Worm (Caenorhabditis elegans): Measurements from ENCODE around the gene haf-7.
"Not testable (repeated sequence)": the region's sequence is repeated elsewhere in the genome, so short reads cannot be mapped to it uniquely, and the experiment has no call there.

Gene haf-7

ce11 chrV:14773048-14773447, at the start of gene haf-7:
TSS of gene haf-7 (plus strand) at chrV:14773258.
- no peak for TF ChIP-seq unc-62 (GFP tag; optimal IDR thresholded peaks at IDR 0.05)

- TF ChIP-seq unc-62 (GFP tag; optimal IDR thresholded peaks at IDR 0.05): no peak
Measured at ce11 chrV:14725409-14725808, 47.6 kb upstream of the haf-7 start.

- no peak for TF ChIP-seq unc-62 (GFP tag; optimal IDR thresholded peaks at IDR 0.05)
Measured at ce11 chrV:14726596-14726995, 46.5 kb upstream of the haf-7 start, which contains the start of gene Y50E8A.1. TSS of gene Y50E8A.1 (plus strand) at chrV:14726896.

- TF ChIP-seq unc-62 (GFP tag; optimal IDR thresholded peaks at IDR 0.05): no peak
Measured at ce11 chrV:14728754-14729153, 44.3 kb upstream of the haf-7 start, which contains the start of gene Y50E8A.2. TSS of gene Y50E8A.2 (minus strand) at chrV:14728854.

ce11 chrV:14729343-14729742, 43.7 kb upstream of the haf-7 start, which contains the start of gene oig-3:
TSS of gene oig-3 (plus strand) at chrV:14729643.
- no peak for TF ChIP-seq unc-62 (GFP tag; optimal IDR thresholded peaks at IDR 0.05)

- no peak for TF ChIP-seq unc-62 (GFP tag; optimal IDR thresholded peaks at IDR 0.05)
Measured at ce11 chrV:14734187-14734765, 38.8 kb upstream of the haf-7 start, which contains the start of gene unc-61. TSS of gene unc-61 (minus strand) at chrV:14734237.

- no peak for TF ChIP-seq unc-62 (GFP tag; optimal IDR thresholded peaks at IDR 0.05)
Measured at ce11 chrV:14736851-14737250, 36.2 kb upstream of the haf-7 start, which contains the start of gene Y50E8A.5. TSS of gene Y50E8A.5 (minus strand) at chrV:14736951.

ce11 chrV:14741233-14741632, 31.8 kb upstream of the haf-7 start, which contains the start of gene Y50E8A.6:
TSS of gene Y50E8A.6 (minus strand) at chrV:14741333.
- no peak for TF ChIP-seq unc-62 (GFP tag; optimal IDR thresholded peaks at IDR 0.05)

- TF ChIP-seq unc-62 (GFP tag; optimal IDR thresholded peaks at IDR 0.05): no peak
Measured at ce11 chrV:14744824-14745223, 28.2 kb upstream of the haf-7 start.

ce11 chrV:14746975-14747374, 26.1 kb upstream of the haf-7 start:
- no peak for TF ChIP-seq unc-62 (GFP tag; optimal IDR thresholded peaks at IDR 0.05)

- no peak for TF ChIP-seq unc-62 (GFP tag; optimal IDR thresholded peaks at IDR 0.05)
Measured at ce11 chrV:14748608-14749137, 24.4 kb upstream of the haf-7 start, which contains the start of the genes lipl-8 and Y50E8A.22. TSS of gene lipl-8 (minus strand) at chrV:14748708. TSS of gene Y50E8A.22 (minus strand) at chrV:14749087.

- TF ChIP-seq unc-62 (GFP tag; optimal IDR thresholded peaks at IDR 0.05): not testable (repeated sequence)
Measured at ce11 chrV:14750357-14750756, 22.7 kb upstream of the haf-7 start, which contains the start of gene nspa-10. TSS of gene nspa-10 (minus strand) at chrV:14750457.

ce11 chrV:14762563-14762962, 10.5 kb upstream of the haf-7 start:
- no peak for TF ChIP-seq unc-62 (GFP tag; optimal IDR thresholded peaks at IDR 0.05)

- TF ChIP-seq unc-62 (GFP tag; optimal IDR thresholded peaks at IDR 0.05): no peak
Measured at ce11 chrV:14763582-14763981, 9.5 kb upstream of the haf-7 start.

- TF ChIP-seq unc-62 (GFP tag; optimal IDR thresholded peaks at IDR 0.05): no peak
Measured at ce11 chrV:14779644-14780043, 6.6 kb downstream of the haf-7 start, which contains the start of the genes scrm-7 and Y50E8A.10. TSS of gene scrm-7 (minus strand) at chrV:14779744. TSS of gene Y50E8A.10 (plus strand) at chrV:14779996.

ce11 chrV:14781130-14781529, 8.1 kb downstream of the haf-7 start, which contains the start of gene Y50E8A.11:
TSS of gene Y50E8A.11 (plus strand) at chrV:14781430.
- TF ChIP-seq unc-62 (GFP tag; optimal IDR thresholded peaks at IDR 0.05): no peak
